Fruit fly (Drosophila melanogaster): ENCODE measurements around the gene CheB38c.
A peak's percentile ranks its signal among the peaks of the same experiment; 100 is the strongest.

Gene CheB38c

dm6 chr2L:20792521-20792920 is 28.1 kb downstream of the CheB38c start:
- TF ChIP-seq fru (GFP tag; optimal IDR thresholded peaks at IDR 0.05) (no peak), usp (GFP tag; optimal IDR thresholded peaks at IDR 0.05) (no peak), ey (GFP tag; optimal IDR thresholded peaks at IDR 0.05) (no peak), tai (GFP tag; optimal IDR thresholded peaks at IDR 0.05) (no peak), brk (GFP tag; optimal IDR thresholded peaks at IDR 0.05) (no peak), Dfd (GFP tag; optimal IDR thresholded peaks at IDR 0.05) (no peak)

DNA sequence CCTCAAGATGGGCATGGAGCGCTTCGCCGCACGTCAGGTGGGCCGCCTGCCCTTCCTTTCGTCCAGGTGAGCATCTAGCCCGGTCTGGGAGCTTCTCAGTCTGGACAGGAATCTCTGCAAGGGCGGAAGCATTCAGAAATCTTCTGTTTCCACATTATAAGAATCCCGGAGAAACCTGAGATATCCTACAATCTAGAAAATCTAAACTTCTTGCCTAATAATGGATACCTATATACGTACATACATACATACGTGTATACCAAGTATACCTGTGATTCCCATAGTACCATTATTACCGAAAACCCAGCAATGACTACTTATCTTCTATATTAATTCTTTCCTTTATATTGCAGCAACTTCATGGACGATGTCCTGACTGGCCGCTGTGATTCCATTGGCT is 32.6 kb downstream of the CheB38c start:
- TF ChIP-seq N (GFP tag; optimal IDR thresholded peaks at IDR 0.05) = no peak
- TF ChIP-seq usp (GFP tag; optimal IDR thresholded peaks at IDR 0.05) = no peak
- no peak for TF ChIP-seq sv (GFP tag; optimal IDR thresholded peaks at IDR 0.05)
- no peak for TF ChIP-seq dsf (GFP tag; optimal IDR thresholded peaks at IDR 0.05; ENCODE audit: borderline replicate concordance)
- no peak for TF ChIP-seq Hr78 (GFP tag; optimal IDR thresholded peaks at IDR 0.05)
- no peak for TF ChIP-seq HLH106 (tag; optimal IDR thresholded peaks at IDR 0.05)
- no peak for TF ChIP-seq br (GFP tag; optimal IDR thresholded peaks at IDR 0.05)
- no peak for TF ChIP-seq CG9705 (GFP tag; optimal IDR thresholded peaks at IDR 0.05)
- no peak for TF ChIP-seq Dif (GFP tag; optimal IDR thresholded peaks at IDR 0.05; ENCODE audit: partially characterized antibody)
- no peak for TF ChIP-seq CrebA (GFP tag; optimal IDR thresholded peaks at IDR 0.05; ENCODE audit: borderline replicate concordance)
- no peak for TF ChIP-seq CG32264 (GFP tag; optimal IDR thresholded peaks at IDR 0.05)
- no peak for TF ChIP-seq fru (GFP tag; optimal IDR thresholded peaks at IDR 0.05)
- TF ChIP-seq Dfd (GFP tag; optimal IDR thresholded peaks at IDR 0.05) = no peak
- TF ChIP-seq dl (GFP tag; optimal IDR thresholded peaks at IDR 0.05; ENCODE audit: insufficient read depth in 1 of 2, partially characterized antibody in 2 of 2) = no peak
- no peak for TF ChIP-seq Hr83 (GFP tag; optimal IDR thresholded peaks at IDR 0.05; ENCODE audit: poor library complexity, severe bottlenecking)
- no peak for TF ChIP-seq Hnf4 (GFP tag; optimal IDR thresholded peaks at IDR 0.05)

DNA sequence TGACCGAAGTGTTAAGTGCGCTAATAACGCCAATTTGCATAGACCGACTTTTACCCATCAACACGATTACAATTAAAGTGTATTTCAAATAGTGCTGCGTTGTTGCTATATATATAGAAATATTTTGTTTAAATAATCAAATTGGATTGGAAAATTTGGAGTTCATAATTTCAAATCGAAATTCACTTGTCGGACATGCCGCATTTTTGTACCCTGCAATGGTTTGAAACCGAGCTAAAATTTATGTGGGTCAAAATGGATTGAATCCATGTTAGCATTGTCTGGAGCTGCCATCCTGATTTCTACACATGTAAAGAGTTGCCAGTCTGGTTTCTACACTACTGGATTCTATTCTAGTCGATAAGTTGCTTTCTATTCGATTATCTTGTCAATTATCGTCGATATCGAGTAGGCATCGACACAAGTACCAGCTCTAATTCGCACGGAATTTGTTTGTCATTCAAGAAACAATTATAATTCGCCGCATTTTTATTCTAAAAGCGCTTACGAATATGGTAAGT is 33.3 kb downstream of the CheB38c start, which contains the start of gene Pomp:
Pomp (plus strand) TSS at position 386 of the 521 bp plus-strand sequence.
- TF ChIP-seq dsf (GFP tag; optimal IDR thresholded peaks at IDR 0.05; ENCODE audit: borderline replicate concordance) = peak; percentile 48
- peak; percentile 38 for TF ChIP-seq Jra (GFP tag; optimal IDR thresholded peaks at IDR 0.05)
- TF ChIP-seq brk (GFP tag; optimal IDR thresholded peaks at IDR 0.05) = peak; percentile 80
- peak; percentile 81 for TF ChIP-seq sv (GFP tag; optimal IDR thresholded peaks at IDR 0.05)
- peak; percentile 53 for TF ChIP-seq Sp1 (GFP tag; optimal IDR thresholded peaks at IDR 0.05)
- TF ChIP-seq dmrt93B (GFP tag; optimal IDR thresholded peaks at IDR 0.05) = peak; percentile 38
- TF ChIP-seq OdsH (GFP tag; optimal IDR thresholded peaks at IDR 0.05) = peak; percentile 74
- TF ChIP-seq Myc (optimal IDR thresholded peaks at IDR 0.05) = peak; percentile 78
- no peak for TF ChIP-seq Hr83 (GFP tag; optimal IDR thresholded peaks at IDR 0.05; ENCODE audit: poor library complexity, severe bottlenecking)
- TF ChIP-seq GATAd (GFP tag; optimal IDR thresholded peaks at IDR 0.05) = no peak
- TF ChIP-seq foxo (GFP tag; optimal IDR thresholded peaks at IDR 0.05) = peak in 1 of 2 experiments; percentile 82
- TF ChIP-seq sage (GFP tag; optimal IDR thresholded peaks at IDR 0.05) = peak; percentile 76
- peak; percentile 44 for TF ChIP-seq ey (GFP tag; optimal IDR thresholded peaks at IDR 0.05)
- TF ChIP-seq rgr (GFP tag; optimal IDR thresholded peaks at IDR 0.05) = peak; percentile 76
- TF ChIP-seq woc (GFP tag; optimal IDR thresholded peaks at IDR 0.05) = peak; percentile 60
- peak; percentile 61 for TF ChIP-seq br (GFP tag; optimal IDR thresholded peaks at IDR 0.05)
- peak; percentile 65 for TF ChIP-seq psq (GFP tag; optimal IDR thresholded peaks at IDR 0.05)
- TF ChIP-seq Vsx2 (GFP tag; optimal IDR thresholded peaks at IDR 0.05; ENCODE audit: partially characterized antibody) = no peak
- no peak for TF ChIP-seq Rel (GFP tag; optimal IDR thresholded peaks at IDR 0.05)
- TF ChIP-seq Rel (tag; optimal IDR thresholded peaks at IDR 0.05) = peak; percentile 27
- TF ChIP-seq fru (GFP tag; optimal IDR thresholded peaks at IDR 0.05) = peak; percentile 54
- no peak for TF ChIP-seq CG32264 (GFP tag; optimal IDR thresholded peaks at IDR 0.05)
- peak; percentile 77 for TF ChIP-seq Hnf4 (GFP tag; optimal IDR thresholded peaks at IDR 0.05)
- no peak for TF ChIP-seq N (GFP tag; optimal IDR thresholded peaks at IDR 0.05)
- peak; percentile 84 for TF ChIP-seq h (GFP tag; optimal IDR thresholded peaks at IDR 0.05)
- peak; percentile 71 for TF ChIP-seq HLH106 (tag; optimal IDR thresholded peaks at IDR 0.05)

- no peak for TF ChIP-seq Hnf4 (GFP tag; optimal IDR thresholded peaks at IDR 0.05)
- TF ChIP-seq Hr78 (GFP tag; optimal IDR thresholded peaks at IDR 0.05) = no peak
- TF ChIP-seq brk (GFP tag; optimal IDR thresholded peaks at IDR 0.05) = no peak
- no peak for TF ChIP-seq Dif (GFP tag; optimal IDR thresholded peaks at IDR 0.05; ENCODE audit: partially characterized antibody)
- no peak for TF ChIP-seq sage (GFP tag; optimal IDR thresholded peaks at IDR 0.05)
- TF ChIP-seq Sp1 (GFP tag; optimal IDR thresholded peaks at IDR 0.05) = no peak
- no peak for TF ChIP-seq foxo (GFP tag; optimal IDR thresholded peaks at IDR 0.05)
- no peak for TF ChIP-seq woc (GFP tag; optimal IDR thresholded peaks at IDR 0.05)
- TF ChIP-seq Mio (GFP tag; optimal IDR thresholded peaks at IDR 0.05) = no peak
- no peak for TF ChIP-seq dmrt93B (GFP tag; optimal IDR thresholded peaks at IDR 0.05)
- TF ChIP-seq tai (GFP tag; optimal IDR thresholded peaks at IDR 0.05) = no peak
- TF ChIP-seq OdsH (GFP tag; optimal IDR thresholded peaks at IDR 0.05) = no peak
Observed at dm6 chr2L:20785333-20785732, 35.3 kb downstream of the CheB38c start.

Data from whole organism, wandering third instar larva.